Worm (Caenorhabditis elegans): ENCODE results near the gene cdka-1.

- TF ChIP-seq ref-1 (GFP tag; conservative IDR thresholded peaks at IDR 0.05) (no peak), ztf-29 (GFP tag; IDR thresholded peaks at IDR 0.05) (no peak), T22C8.4 (GFP tag; IDR thresholded peaks at IDR 0.05) (no peak), med-1 (GFP tag; optimal IDR thresholded peaks at IDR 0.05; ENCODE audit: insufficient read depth) (no peak), cog-1 (tag; optimal IDR thresholded peaks at IDR 0.05) (no peak), ztf-23 (GFP tag; IDR thresholded peaks at IDR 0.05) (no peak), tab-1 (GFP tag; IDR thresholded peaks at IDR 0.05) (no peak), flt-1 (GFP tag; IDR thresholded peaks at IDR 0.05) (no peak)
Observed at ce11 chrIII:4612334-4612953, 46.1 kb upstream of the cdka-1 start, which contains the start of gene sel-2.

Measured in whole organism, midembryonic.